Fruit fly (Drosophila melanogaster) ovary, adult (tissue): ENCODE results near the gene CG7564.

ENCODE experiments used
- CG17801 ChIP-seq: fragments of 200-800 bp; optimal IDR thresholded peaks from 2 replicates; lab custom pipeline; 2019; ENCODE audit warnings: missing biosample characterization, mild to moderate bottlenecking, missing genetic modification characterization, moderate library complexity; ENCODE audit not compliant: partially characterized antibody

The CG7564 gene

DNA sequence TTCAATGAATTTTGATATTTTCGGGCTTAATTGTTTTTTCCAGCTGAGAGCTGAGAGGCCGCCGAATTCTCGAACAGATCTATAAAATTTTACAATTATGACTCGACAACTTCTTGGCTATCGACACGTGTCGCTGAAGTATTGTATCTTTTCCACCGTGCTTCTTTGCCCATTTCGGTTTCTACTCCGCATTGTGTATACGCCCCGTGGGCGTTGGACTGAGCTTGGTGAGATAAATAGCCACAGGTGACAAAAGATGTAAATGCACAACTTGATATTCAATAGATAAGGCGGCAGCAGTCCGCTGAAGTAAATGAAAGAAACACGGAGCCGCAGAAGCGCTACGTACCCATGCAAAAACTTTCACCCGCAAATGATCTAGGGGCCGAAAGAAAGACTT is 20.8 kb upstream of the CG7564 start:
- no peak for TF ChIP-seq CG17801 (GFP tag; lab: Kevin White, UChicago)

DNA sequence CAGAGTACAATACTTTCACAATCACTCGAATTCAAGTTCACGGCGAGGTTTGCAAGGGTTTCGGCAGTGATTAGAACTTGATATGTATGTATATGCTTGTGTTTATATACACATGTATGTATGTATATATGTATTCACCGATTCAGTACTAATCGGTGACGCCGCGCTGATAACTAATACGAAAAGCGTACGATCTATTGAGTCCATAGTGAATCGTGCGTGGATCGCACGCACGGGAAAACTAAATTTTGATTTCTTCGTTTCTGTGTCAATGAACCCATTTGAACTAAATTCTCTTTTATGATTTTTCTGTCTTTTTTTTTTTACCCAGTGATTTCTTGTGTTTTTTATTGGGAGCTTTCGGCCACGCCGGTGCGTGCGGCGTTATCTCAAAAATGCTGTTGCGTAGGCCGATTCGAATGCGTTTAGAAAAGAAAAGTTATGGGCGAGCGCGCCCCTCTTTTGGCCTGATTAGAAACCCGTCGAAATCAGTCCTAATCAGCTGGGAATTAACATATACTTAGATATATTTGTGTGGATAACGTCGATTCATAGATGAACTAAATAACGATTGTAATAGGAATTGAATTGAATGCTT is 20.2 kb upstream of the CG7564 start:
- no peak for TF ChIP-seq CG17801 (GFP tag; lab: Kevin White, UChicago)

DNA sequence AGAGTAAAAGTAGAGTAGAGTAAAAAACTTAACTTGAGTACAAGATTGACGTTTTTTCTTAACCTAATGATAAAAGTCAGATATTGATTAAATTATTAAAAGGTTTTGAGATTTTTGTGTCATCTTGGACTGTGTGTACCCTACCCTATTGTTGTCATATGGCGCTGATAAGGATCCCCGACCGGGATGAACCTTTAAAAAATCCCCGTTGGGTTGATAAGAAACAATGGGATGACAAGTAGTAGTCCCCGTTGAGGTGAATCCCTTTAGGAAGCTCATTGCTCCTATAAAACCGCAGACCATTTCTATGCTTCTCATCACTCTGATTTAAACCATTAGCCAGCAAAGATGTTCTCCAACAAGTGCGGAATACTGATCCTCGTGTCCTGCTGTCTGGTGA is 19.6 kb upstream of the CG7564 start, which contains the start of gene edin:
Gene edin, plus strand, starts transcription at position 340 of the 400 bp plus-strand sequence.
- no peak for TF ChIP-seq CG17801 (GFP tag; lab: Kevin White, UChicago)

DNA sequence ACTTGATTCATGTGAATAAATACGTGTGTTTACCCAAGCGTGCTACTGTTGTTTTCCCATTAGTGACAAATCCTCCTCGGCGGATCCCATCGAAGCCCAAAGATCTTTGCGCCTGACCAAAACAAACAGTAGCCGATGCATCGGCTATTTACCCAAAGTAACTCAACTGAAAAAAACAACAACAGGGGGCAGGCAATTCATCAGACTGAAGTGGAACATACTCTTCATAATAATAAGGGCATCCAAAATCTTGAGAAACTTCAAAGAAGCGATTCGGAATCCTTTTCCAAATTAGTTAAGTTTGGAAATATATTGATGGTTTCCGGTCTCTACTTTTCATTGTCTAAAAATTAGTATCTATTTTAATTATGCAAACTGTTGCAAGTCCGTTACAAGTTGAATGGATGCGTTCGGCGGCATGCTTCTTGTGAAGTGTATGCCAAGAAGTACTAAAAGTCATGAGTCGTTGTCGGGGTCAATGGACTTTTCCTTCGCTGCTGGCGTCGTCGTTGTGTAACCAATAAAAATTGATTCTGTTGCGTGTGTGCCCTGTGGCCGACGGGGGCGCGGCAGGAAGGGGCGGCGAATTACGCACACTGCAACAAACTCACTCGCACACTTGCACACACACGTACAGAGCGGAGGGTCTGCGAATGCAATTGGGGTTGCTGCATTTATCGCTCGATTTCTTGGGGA is 18.7 kb upstream of the CG7564 start:
- no peak for TF ChIP-seq CG17801 (GFP tag; lab: Kevin White, UChicago)

DNA sequence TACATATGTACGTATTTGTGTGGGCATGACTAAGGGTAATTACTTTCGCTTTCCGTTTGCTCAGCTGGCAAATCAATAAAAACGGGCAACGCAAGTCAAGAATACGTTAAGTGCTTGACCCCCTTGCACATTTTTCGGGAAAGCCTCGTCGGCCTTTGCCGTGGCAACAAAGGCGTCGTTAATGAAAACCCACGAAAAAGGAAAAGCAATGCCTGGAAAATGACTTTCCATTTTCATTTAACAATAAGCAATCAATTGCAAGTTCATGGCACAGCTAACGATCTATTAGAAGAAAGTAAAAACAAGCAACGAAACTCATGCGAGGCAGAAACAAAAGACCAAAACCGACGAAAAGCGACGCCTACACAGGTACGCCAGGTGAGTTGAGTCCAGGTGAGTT is 18.1 kb upstream of the CG7564 start:
- TF ChIP-seq CG17801 (GFP tag; lab: Kevin White, UChicago), result no peak

DNA sequence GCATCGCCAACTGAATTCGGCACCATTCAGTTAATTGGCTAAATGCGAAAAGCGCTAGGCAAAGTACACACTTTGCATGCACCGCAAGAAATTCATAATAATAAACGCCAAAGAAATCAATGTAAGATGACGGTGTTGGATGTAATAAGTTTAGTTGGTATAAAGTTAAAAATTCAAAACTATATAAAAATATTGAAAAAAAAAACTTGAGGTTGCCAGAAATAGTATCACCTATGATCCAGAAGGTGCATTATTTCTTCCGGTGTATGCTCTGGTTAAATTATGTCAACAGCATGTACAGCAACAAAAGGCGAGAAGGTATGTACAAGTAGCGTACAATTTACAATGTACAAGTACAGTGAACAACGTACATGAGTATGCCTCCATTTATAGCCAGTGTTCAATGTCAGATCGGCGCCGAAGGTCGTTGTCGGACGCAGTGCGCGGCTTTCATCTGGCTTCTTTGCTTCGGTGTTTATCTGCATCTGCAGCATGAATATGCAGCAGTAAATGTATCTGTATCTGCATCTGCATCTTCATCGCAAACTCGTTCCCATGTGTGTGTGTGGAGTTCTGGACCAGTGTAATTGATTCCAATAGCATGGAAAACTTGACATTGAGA is 17.1 kb upstream of the CG7564 start:
- TF ChIP-seq CG17801 (GFP tag; lab: Kevin White, UChicago), result no peak

DNA sequence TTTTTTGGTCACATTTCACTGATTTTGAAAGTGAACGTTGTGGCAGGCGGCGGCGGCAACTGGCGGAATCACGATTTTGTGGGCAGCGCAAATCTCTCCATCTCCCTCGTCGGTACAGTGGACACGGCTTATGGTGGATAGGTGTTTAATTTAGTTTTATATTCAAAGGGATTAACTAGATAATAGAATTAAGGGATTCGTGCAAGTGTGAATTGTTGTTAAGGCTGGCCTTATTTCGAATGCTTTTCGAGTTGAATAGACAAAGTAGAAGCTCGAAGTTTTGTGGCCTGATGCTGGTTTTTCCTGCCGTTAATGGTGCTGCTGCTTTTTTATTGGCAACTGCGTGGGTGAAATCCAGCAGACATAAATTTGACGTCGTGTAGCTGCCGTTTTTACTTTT is 16.1 kb upstream of the CG7564 start:
- no peak for TF ChIP-seq CG17801 (GFP tag; lab: Kevin White, UChicago)

DNA sequence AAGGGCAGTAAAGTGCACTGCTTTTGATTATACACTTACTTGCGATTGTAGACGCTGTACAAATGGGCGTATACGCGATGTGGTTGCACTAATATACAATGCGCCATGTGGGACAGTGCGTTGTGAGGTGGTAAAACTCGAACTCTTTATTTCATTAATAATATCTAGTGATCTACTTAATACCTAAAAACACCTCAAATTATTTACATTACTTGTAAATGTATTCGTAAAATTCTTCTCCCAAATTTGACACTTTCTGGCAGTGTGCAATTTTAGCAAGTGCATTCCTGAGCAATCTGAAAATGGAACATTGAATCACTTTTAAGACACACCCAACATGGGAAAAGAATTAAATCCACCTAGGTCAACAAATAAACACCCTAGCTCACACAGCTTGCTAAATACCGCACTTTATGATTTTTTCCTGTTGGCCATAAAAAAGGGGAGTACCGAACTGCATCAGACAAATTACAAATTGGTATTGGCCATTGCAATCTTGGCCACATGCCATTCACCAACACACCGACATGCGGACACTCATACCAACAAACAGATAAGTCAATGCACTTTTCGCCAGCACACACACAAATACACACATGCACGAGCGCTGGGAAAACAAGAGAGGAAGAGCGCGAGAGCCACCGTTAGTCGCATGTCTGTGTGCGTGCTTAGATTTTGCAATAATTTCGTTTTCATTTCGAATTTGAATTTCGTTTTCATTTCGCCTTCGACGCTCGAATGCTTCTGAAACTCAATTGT is 15.0 kb upstream of the CG7564 start:
- TF ChIP-seq CG17801 (GFP tag; lab: Kevin White, UChicago), result no peak

DNA sequence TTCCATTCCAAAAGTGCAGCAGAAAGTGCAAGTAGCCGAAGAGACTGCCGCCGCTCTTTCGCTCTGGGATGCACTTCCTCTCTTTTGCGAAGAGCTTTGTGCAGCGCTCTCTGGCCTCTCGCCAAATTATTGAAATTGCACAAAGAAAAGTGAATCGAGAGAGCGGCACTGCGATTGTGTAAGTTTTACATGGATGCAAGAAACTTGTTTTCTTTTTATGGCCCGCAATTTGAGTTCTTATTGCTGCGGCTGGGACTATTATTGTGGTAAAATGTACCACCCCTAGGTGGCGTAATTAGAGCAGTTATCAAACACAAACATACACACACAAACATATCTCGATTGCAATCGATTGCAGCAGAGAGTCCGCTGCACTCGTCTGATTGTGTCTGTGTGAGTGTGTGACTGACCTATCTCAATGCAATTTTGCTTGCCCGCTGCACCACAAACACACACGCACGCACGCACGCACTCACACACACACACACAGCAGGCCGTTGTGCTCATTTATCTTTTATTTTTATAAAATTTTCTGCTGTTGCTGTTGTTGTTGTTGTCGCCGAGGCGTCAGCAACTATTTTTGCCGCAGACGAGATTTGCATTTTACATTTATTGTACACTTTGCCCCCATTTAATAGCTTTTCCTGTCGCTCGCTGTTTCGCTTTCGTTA is 13.6 kb upstream of the CG7564 start:
- peak; percentile 16 for TF ChIP-seq CG17801 (GFP tag; lab: Kevin White, UChicago)

DNA sequence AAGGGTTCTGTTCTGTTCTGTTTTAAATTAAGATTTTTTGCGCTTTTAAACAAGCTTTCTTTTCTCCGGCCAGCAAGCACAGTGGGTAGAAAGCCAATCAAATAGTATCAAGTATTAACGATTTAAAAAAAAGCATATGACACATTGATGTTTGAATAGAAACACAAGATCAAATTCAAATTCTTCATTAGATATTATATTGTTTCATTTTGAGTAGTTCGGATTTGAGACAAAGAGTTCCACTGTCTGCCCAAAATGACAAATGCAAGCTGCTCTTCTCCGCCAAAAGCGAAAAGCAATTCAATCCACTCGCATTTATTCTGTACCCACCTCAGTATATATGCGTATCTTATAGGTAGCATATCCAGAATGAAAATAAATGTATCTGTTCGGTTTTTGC is 11.9 kb upstream of the CG7564 start:
- TF ChIP-seq CG17801 (GFP tag; lab: Kevin White, UChicago), result no peak

DNA sequence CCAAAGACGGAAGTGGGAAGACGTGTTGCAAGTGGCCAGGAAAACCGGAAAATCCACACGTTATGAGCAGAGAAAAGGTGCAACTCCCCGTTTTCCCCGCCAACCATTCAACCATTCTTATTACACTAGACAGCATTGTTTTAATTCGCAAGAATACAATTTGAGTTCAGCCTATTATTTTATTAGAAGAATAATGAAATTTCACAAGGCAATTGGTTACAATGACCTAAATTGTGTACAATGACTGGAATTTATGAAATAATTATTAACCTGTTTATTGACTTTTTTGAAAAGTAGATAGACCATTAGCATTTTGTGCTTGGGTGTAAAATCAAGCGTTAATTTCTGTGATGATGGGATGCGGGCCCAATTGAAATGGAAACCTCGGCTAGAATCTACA is 9.6 kb upstream of the CG7564 start:
- no peak for TF ChIP-seq CG17801 (GFP tag; lab: Kevin White, UChicago)

DNA sequence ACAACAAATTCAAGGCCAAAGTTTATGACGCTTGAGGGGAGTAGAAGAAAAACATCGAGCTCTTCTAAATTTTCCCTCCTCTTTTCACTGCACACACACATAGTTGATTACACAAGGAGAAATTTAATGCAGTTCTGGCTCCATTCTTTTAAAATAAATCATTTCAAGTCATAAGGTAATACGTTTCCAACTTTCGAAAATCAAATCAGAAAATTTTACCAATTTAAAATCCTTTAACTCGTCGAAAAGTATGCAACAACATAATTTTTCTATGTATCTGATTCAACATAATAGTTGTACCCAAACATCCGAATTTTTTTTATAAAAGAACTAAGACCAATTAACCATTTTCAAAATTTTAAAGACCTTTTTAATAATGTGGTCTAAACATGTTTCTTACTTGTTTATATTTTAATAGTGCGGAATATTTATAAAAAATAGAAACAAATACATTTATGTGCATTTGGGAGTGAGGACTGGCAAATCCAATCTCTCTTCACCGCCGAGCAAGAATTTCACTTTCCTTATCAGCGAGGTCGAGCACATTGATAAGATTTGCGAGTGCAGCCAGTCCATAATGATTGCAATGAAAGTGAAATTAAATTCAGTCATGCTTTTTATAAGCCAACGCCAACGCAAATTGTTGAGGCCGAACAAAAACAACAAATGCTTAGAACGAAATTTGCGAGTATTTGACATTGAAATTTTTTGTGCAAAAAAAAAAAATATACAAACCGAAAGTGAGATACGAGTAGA is 7.9 kb upstream of the CG7564 start:
- TF ChIP-seq CG17801 (GFP tag; lab: Kevin White, UChicago), result no peak

DNA sequence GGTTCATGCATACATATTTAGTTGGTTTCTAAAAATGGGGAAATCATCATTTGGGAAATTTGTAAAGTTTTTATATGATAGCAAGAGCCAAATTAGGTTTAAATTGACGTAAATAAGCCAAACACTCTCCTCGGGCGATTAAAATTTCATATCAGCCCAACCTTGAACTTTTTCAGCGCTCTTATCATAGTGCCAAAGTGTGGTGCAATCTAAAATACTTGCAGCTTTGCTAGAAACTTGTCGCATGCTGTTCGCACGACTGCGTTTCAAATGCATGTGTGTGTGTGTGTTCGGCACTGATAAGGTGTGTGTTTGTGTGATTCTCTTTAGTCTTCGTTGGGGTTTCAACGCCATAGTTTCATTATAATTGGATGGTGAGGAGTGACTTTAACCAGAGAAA is 7.3 kb upstream of the CG7564 start:
- TF ChIP-seq CG17801 (GFP tag; lab: Kevin White, UChicago), result no peak

DNA sequence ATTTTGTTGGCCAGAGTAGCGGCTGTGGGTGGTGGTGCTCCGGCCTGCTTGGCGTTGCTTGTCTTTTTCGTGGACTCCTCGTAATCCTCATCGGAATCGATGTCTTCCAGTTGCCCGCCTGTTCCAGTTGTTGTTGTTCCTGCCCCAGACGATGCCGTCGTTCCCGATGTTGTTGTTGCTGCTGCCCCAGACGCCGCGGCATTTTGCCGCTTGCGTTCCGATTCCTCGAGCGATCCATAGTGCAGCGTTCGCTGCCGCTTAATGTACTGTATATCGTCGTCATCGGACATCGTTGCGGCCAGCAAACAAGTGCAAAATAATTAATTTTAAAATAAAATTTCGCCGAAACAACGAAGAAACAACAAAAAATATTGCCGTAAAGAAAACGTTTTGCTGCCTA is 606 bp upstream of the CG7564 start:
- TF ChIP-seq CG17801 (GFP tag; lab: Kevin White, UChicago), result no peak
